Fruit fly (Drosophila melanogaster): ENCODE measurements around the gene Mi-2.
A peak's percentile ranks its signal among the peaks of the same experiment; 100 is the strongest.

The Mi-2 gene

DNA sequence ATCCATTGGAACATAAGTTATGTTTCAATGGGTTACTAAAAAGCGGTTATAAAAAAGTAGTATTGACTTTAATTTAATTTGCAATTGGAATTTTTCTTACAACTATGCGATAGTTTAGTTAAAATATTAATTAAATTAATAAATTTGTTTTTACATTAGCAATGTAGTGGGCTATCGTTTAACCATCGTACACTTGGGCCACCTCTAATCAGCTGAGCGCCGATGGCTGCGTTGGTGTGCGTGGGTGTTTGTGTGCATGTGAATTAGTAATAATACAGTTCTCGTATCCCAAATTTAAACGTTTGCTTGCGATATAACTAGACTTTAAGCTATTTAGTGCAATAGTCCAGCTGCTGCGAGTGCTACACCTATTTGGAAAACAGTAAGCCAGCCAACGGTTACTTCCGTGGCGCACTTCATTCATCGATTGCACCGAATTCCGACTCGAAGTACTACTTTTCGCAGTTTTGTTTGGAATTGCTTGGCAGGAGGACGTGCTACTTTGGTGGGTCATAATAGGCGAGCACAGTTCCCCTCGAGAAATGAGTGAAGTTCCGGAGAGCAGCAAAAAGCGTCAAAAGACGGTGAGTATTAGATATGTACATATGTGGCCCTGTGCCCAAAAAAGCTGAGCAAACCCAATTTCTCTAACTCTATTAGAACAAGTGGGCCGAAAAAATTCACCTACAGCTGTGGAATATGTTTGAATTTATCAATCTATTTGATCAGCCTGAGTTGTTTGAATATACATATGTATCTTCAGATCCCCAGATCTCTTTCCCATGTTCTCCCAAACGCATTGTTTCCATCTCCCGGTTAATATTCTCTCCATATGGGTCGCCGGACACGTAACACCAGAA, 64.7 kb downstream of the Mi-2 start, which contains the start of gene Papss (continued):
- TF ChIP-seq CG8478 (optimal IDR thresholded peaks at IDR 0.05): no peak
- TF ChIP-seq Six4 (GFP tag; optimal IDR thresholded peaks at IDR 0.05): peak; percentile 27
- TF ChIP-seq yki (optimal IDR thresholded peaks at IDR 0.05): no peak
- TF ChIP-seq CG31388 (GFP tag; optimal IDR thresholded peaks at IDR 0.05): no peak
- no peak for TF ChIP-seq jumu (GFP tag; optimal IDR thresholded peaks at IDR 0.05)
- TF ChIP-seq NK7.1 (GFP tag; optimal IDR thresholded peaks at IDR 0.05): no peak
- no peak for TF ChIP-seq hth (optimal IDR thresholded peaks at IDR 0.05)
- TF ChIP-seq CoRest (tag; optimal IDR thresholded peaks at IDR 0.05): no peak
- no peak for TF ChIP-seq CG1832 (GFP tag; optimal IDR thresholded peaks at IDR 0.05)
- TF ChIP-seq Hr78 (GFP tag; optimal IDR thresholded peaks at IDR 0.05): no peak
- TF ChIP-seq CG15479 (GFP tag; optimal IDR thresholded peaks at IDR 0.05): no peak
- TF ChIP-seq CG8281 (tag; optimal IDR thresholded peaks at IDR 0.05): no peak
- peak; percentile 9 for TF ChIP-seq CG12104 (GFP tag; optimal IDR thresholded peaks at IDR 0.05)
- TF ChIP-seq repo (GFP tag; optimal IDR thresholded peaks at IDR 0.05): no peak
- 0 out of 2 replicates have a peak, but pooled peaks have one; percentile 28 for TF ChIP-seq CG3847 (GFP tag; IDR thresholded peaks at IDR 0.05)
- TF ChIP-seq Chrac-16 (GFP tag; optimal IDR thresholded peaks at IDR 0.05): peak; percentile 23
- TF ChIP-seq Ptx1 (GFP tag; IDR thresholded peaks at IDR 0.05): peak; percentile 37; the same call in 1 of the 2 replicates
- TF ChIP-seq pnt (GFP tag; optimal IDR thresholded peaks at IDR 0.05): no peak
- TF ChIP-seq NfI (GFP tag; optimal IDR thresholded peaks at IDR 0.05): no peak
- TF ChIP-seq CG2116 (GFP tag; optimal IDR thresholded peaks at IDR 0.05): no peak
- peak; percentile 85 for TF ChIP-seq ATbp (GFP tag; optimal IDR thresholded peaks at IDR 0.05)
- TF ChIP-seq CG13424 (tag; optimal IDR thresholded peaks at IDR 0.05): no peak
- TF ChIP-seq sob (GFP tag; IDR thresholded peaks at IDR 0.05): no peak; the same call in 1 of the 2 replicates
- no peak for TF ChIP-seq Gsc (GFP tag; IDR thresholded peaks at IDR 0.05)
- TF ChIP-seq CG10462 (GFP tag; optimal IDR thresholded peaks at IDR 0.05): no peak
- TF ChIP-seq CG3995 (GFP tag; optimal IDR thresholded peaks at IDR 0.05): no peak
- TF ChIP-seq CG6854 (GFP tag; optimal IDR thresholded peaks at IDR 0.05): peak; percentile 12
- TF ChIP-seq CG34224 (GFP tag; IDR thresholded peaks at IDR 0.05; ENCODE audit: partially characterized antibody): peak; percentile 88
- no peak for TF ChIP-seq al (GFP tag; IDR thresholded peaks at IDR 0.05)
- TF ChIP-seq Hr3 (GFP tag; optimal IDR thresholded peaks at IDR 0.05): no peak
- no peak for TF ChIP-seq Lpt (GFP tag; optimal IDR thresholded peaks at IDR 0.05)
- no peak for TF ChIP-seq TFAM (GFP tag; optimal IDR thresholded peaks at IDR 0.05)
- TF ChIP-seq CG14667 (GFP tag; IDR thresholded peaks at IDR 0.05): no peak
- TF ChIP-seq Bdp1 (GFP tag; optimal IDR thresholded peaks at IDR 0.05): no peak
- no peak for TF ChIP-seq CG11093 (GFP tag; IDR thresholded peaks at IDR 0.05)
- no peak for TF ChIP-seq CG7271 (tag; optimal IDR thresholded peaks at IDR 0.05)
- no peak for TF ChIP-seq Oli (tag; optimal IDR thresholded peaks at IDR 0.05)
- TF ChIP-seq Awh (GFP tag; IDR thresholded peaks at IDR 0.05): no peak; the same call in 1 of the 2 replicates
- peak; percentile 31 for TF ChIP-seq CG10209 (GFP tag; optimal IDR thresholded peaks at IDR 0.05)
- TF ChIP-seq bigmax (GFP tag; optimal IDR thresholded peaks at IDR 0.05): no peak
- TF ChIP-seq CG10366 (GFP tag; IDR thresholded peaks at IDR 0.05): no peak
- TF ChIP-seq CG30403 (GFP tag; optimal IDR thresholded peaks at IDR 0.05): peak; percentile 51
- peak; percentile 15 for TF ChIP-seq CG12659 (GFP tag; optimal IDR thresholded peaks at IDR 0.05)
- TF ChIP-seq E2f2 (GFP tag; IDR thresholded peaks at IDR 0.05): peak; percentile 28; the same call in 1 of the 2 replicates
- TF ChIP-seq CG15073 (GFP tag; optimal IDR thresholded peaks at IDR 0.05): no peak
- TF ChIP-seq CG11696 (GFP tag; IDR thresholded peaks at IDR 0.05): no peak
- no peak for TF ChIP-seq CG32772 (GFP tag; IDR thresholded peaks at IDR 0.05)
- TF ChIP-seq Sox102F (GFP tag; optimal IDR thresholded peaks at IDR 0.05): no peak
- peak; percentile 69 for TF ChIP-seq CG34376 (GFP tag; optimal IDR thresholded peaks at IDR 0.05)
- TF ChIP-seq C15 (GFP tag; IDR thresholded peaks at IDR 0.05): no peak
- TF ChIP-seq PHDP (tag; optimal IDR thresholded peaks at IDR 0.05): peak; percentile 25

All from whole organism, embryonic.